Worm (Caenorhabditis elegans): ENCODE data around the gene Y70C5C.1.

- TF ChIP-seq elt-1 (tag; optimal IDR thresholded peaks at IDR 0.05) = no peak
- TF ChIP-seq ztf-11 (tag; optimal IDR thresholded peaks at IDR 0.05) = no peak
- no peak for TF ChIP-seq snpc-4 (tag; optimal IDR thresholded peaks at IDR 0.05)
- no peak for TF ChIP-seq nhr-76 (tag; optimal IDR thresholded peaks at IDR 0.05)
- no peak for TF ChIP-seq nhr-12 (tag; optimal IDR thresholded peaks at IDR 0.05)
- no peak for TF ChIP-seq nhr-28 (tag; optimal IDR thresholded peaks at IDR 0.05)
- TF ChIP-seq nhr-11 (tag; optimal IDR thresholded peaks at IDR 0.05) = no peak
- TF ChIP-seq lin-39 (tag; optimal IDR thresholded peaks at IDR 0.05) = no peak
- TF ChIP-seq pha-4 (tag; optimal IDR thresholded peaks at IDR 0.05) = no peak
- TF ChIP-seq fkh-10 (GFP tag; optimal IDR thresholded peaks at IDR 0.05) = no peak
- no peak for TF ChIP-seq daf-12 (tag; optimal IDR thresholded peaks at IDR 0.05)
Observed at ce11 chrV:16745214-16745613, 45.2 kb downstream of the Y70C5C.1 start.

Data from whole organism, L3 larva.